Fruit fly (Drosophila melanogaster) whole organism, wandering third instar larva: ENCODE measurements around the gene CG32369.

Experiments used
- brk ChIP-seq: fragments of 200-800 bp; sonication (Bioruptor generic); optimal IDR thresholded peaks from 2 replicates; lab custom pipeline; 2016; ENCODE audit warnings: missing biosample characterization, mild to moderate bottlenecking, missing genetic modification characterization
- ey ChIP-seq: fragments of 200-800 bp; sonication (Bioruptor generic); optimal IDR thresholded peaks from 2 replicates; lab custom pipeline; 2016; ENCODE audit warnings: missing biosample characterization, missing genetic modification characterization
- fru ChIP-seq: fragments of 200-800 bp; sonication (Bioruptor generic); optimal IDR thresholded peaks from 3 replicates; lab custom pipeline; 2016; ENCODE audit warnings: missing biosample characterization, mild to moderate bottlenecking, missing genetic modification characterization

- TF ChIP-seq fru (no peak), brk (GFP tag; lab: Kevin White, UChicago) (no peak), ey (GFP tag; lab: Kevin White, UChicago) (no peak)
Observed at dm6 chr3L:7743741-7744140, 65.9 kb downstream of the CG32369 start.
